Fruit fly (Drosophila melanogaster) whole organism: Measurements from ENCODE around the gene Calr.

Experiments used
- CG8478 ChIP-seq: fragments of >200 bp; optimal IDR thresholded peaks from 2 replicates; lab custom pipeline; 2018; ENCODE audit warnings: inconsistent platforms
- Dll ChIP-seq: fragments of >200 bp; optimal IDR thresholded peaks from 2 replicates; lab custom pipeline; 2017
- pan ChIP-seq: fragments of >200 bp; optimal IDR thresholded peaks from 2 replicates; lab custom pipeline; 2017
- psq ChIP-seq: fragments of >200 bp; optimal IDR thresholded peaks from 2 replicates; lab custom pipeline; 2017
- usp ChIP-seq: fragments of >200 bp; optimal IDR thresholded peaks from 2 replicates; lab custom pipeline; 2017; ENCODE audit warnings: missing biosample characterization, missing genetic modification characterization, mixed read lengths

- TF ChIP-seq pan (lab: Kevin White, UChicago), result no peak
- no peak for TF ChIP-seq usp
- no peak for TF ChIP-seq CG8478 (lab: Kevin White, UChicago)
- TF ChIP-seq Dll (lab: Kevin White, UChicago), result no peak
- no peak for TF ChIP-seq psq
Observed at dm6 chr3R:9581089-9581520, 49.5 kb downstream of the Calr start, which contains the start of gene CG8301.
